Worm (Caenorhabditis elegans) whole organism, L3 larva: ENCODE data around the gene F40H3.3.

Experiments
- ama-1 ChIP-seq: fragments of 150-350 bp; optimal IDR thresholded peaks from 2 replicates; lab custom pipeline; 2018
- ceh-16 ChIP-seq: sonication (generic microtip); optimal IDR thresholded peaks from 2 replicates; lab custom pipeline; 2017; ENCODE audit warnings: missing biosample characterization, missing genetic modification characterization
- nhr-12 ChIP-seq: fragments of 150-350 bp; optimal IDR thresholded peaks from 2 replicates; lab custom pipeline; 2014; ENCODE audit warnings: missing biosample characterization, missing genetic modification characterization
- nhr-23 ChIP-seq: fragments of 150-350 bp; optimal IDR thresholded peaks from 2 replicates; lab custom pipeline; 2014; ENCODE audit warnings: missing biosample characterization, missing genetic modification reagents, missing genetic modification characterization

ce11 chrII:6175027-6175426 is 3.7 kb downstream of the F40H3.3 start:
- no peak for TF ChIP-seq ceh-16
- no peak for TF ChIP-seq ama-1 (lab: Kevin White, UChicago)
- TF ChIP-seq nhr-12 (tag; lab: Kevin White, UChicago): no peak
- no peak for TF ChIP-seq nhr-23
